Fruit fly (Drosophila melanogaster): ENCODE measurements around the gene RpS2.
A peak's percentile ranks its signal among the peaks of the same experiment; 100 is the strongest.

DNA sequence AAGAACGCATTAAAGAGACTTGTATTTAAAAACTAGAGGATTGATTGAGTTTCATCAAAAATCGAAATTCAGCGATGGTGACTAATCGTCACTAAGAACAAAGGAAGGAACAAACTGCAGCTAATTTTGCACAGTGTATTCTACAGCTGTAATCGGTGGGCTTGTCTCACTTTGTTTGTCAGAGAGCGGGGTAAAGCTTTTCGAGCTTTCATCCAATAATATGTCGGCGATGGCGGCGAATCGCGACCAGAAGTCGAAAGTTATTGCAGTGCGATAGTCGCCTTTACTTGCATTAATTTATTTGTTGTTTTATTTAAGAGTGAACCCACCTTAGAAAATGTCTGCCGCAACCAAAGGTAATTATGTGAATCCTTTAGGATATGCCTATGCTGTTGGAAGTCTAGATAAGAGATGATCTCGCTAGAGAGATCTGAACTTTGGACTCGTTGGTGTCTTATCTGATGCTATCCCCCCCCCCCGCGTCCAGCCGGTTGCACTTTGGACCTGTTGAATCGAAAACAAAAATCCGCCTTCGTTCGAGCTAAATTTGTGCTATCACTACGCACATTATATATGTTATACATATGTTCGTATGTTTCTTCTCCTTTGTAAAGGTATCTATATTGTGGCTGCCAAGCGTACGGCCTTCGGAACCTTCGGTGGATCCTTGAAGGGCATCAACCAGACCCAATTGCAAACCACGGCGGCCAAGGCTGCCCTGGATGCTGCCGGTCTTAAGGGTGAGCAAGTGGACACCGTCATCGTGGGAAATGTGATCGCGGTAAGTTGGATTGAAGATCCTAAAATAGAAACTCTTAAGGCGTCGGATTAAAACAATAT lies 17.9 kb upstream of the RpS2 start, which contains the start of gene yip2:
- TF ChIP-seq lz (GFP tag; optimal IDR thresholded peaks at IDR 0.05), result peak; percentile 66
- peak; percentile 96 for TF ChIP-seq CG7368 (GFP tag; optimal IDR thresholded peaks at IDR 0.05)
- TF ChIP-seq CG6792 (GFP tag; optimal IDR thresholded peaks at IDR 0.05), result peak; percentile 61
- TF ChIP-seq CG10669 (GFP tag; optimal IDR thresholded peaks at IDR 0.05), result peak; percentile 98
- TF ChIP-seq Gug (GFP tag; IDR thresholded peaks at IDR 0.05), result peak; percentile 73
- peak; percentile 98 for TF ChIP-seq net (GFP tag; optimal IDR thresholded peaks at IDR 0.05)
- TF ChIP-seq topi (GFP tag; optimal IDR thresholded peaks at IDR 0.05), result peak; percentile 82
- peak; percentile 96 for TF ChIP-seq Blimp-1 (GFP tag; optimal IDR thresholded peaks at IDR 0.05)
- peak; percentile 77 for TF ChIP-seq achi (GFP tag; optimal IDR thresholded peaks at IDR 0.05)
- peak; percentile 92 for TF ChIP-seq CG3919 (GFP tag; optimal IDR thresholded peaks at IDR 0.05)
- TF ChIP-seq Lpt (GFP tag; optimal IDR thresholded peaks at IDR 0.05), result peak; percentile 95

All from whole organism, prepupa.